Fruit fly (Drosophila melanogaster): ENCODE data around the gene CG15544.

DNA sequence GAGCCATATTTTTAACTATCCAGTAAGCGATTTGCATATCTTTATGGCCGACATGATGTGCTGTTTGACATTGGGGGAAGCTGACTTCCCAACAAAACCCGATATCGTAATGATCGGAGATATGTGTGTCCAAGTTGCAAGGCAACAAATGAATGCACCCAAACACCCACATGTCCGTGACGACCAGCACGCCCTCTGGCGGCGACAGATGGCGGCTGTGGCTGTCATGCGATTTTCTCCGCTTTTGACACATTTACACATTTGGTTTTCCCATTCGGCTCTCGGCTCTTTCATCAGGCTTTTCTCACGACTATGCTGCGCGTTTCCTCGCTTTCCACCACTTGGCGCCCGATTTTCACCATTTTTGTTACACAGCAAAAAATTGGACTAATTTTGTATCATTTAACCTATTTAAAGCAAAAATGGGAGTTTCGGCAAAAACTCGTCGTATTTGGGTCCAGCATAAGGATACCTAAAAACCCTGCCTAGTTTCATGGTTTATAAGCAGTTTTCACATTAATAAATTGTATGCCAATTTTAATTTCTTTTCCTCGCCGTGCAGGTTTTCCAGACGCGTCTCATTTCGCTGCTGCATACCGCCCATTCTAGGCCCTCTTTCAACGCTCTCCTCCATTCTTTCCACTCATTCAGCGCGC is 12.9 kb upstream of the CG15544 start:
- TF ChIP-seq CG2678 (tag; optimal IDR thresholded peaks at IDR 0.05): peak; percentile 17
- no peak for TF ChIP-seq gsb-n (tag; optimal IDR thresholded peaks at IDR 0.05)

Measured in whole organism, embryonic.